Fruit fly (Drosophila melanogaster) whole organism, embryonic: ENCODE data around the gene Kah.
A peak's percentile ranks its signal among the peaks of the same experiment; 100 is the strongest.

Experiments used
- Asciz ChIP-seq: fragments of 200-800 bp; sonication (Bioruptor generic); optimal IDR thresholded peaks from 2 replicates; lab custom pipeline; 2017; ENCODE audit warnings: missing biosample characterization, mild to moderate bottlenecking, missing genetic modification characterization, missing genetic modification reagents
- Atf-2 ChIP-seq: fragments of 200-800 bp; sonication (Bioruptor generic); optimal IDR thresholded peaks from 2 replicates; lab custom pipeline; 2016; ENCODE audit warnings: missing biosample characterization, missing genetic modification characterization
- CG10959 ChIP-seq: fragments of 200-800 bp; sonication (Bioruptor generic); IDR thresholded peaks from 2 replicates; pipeline ENCODE4 v1.3.6; 2022; ENCODE audit warnings: missing biosample characterization, missing genetic modification characterization
- CG11093 ChIP-seq: fragments of 200-800 bp; sonication (Bioruptor generic); IDR thresholded peaks from 3 replicates; pipeline ENCODE4 v1.3.6; 2022; ENCODE audit warnings: missing biosample characterization, missing genetic modification characterization
- CG11456 ChIP-seq: fragments of 200-800 bp; sonication (Bioruptor generic); IDR thresholded peaks from 3 replicates; pipeline ENCODE4 v1.3.6; 2022; ENCODE audit warnings: missing biosample characterization, missing genetic modification characterization
- CG12391 ChIP-seq: fragments of 200-800 bp; sonication (Bioruptor generic); optimal IDR thresholded peaks from 3 replicates; lab custom pipeline; 2018; ENCODE audit warnings: missing biosample characterization, mild to moderate bottlenecking, missing genetic modification characterization, moderate library complexity
- CG13424 ChIP-seq: fragments of 200-800 bp; sonication (Bioruptor generic); optimal IDR thresholded peaks from 2 replicates; lab custom pipeline; 2019; ENCODE audit warnings: missing biosample characterization, mild to moderate bottlenecking, missing genetic modification characterization, moderate library complexity
- CG14050 ChIP-seq: fragments of 200-800 bp; sonication (Bioruptor generic); IDR thresholded peaks from 3 replicates; pipeline ENCODE4 v1.3.6; 2022; ENCODE audit warnings: missing biosample characterization, missing genetic modification characterization
- CG14710 ChIP-seq: fragments of 200-800 bp; sonication (Bioruptor generic); optimal IDR thresholded peaks from 3 replicates; lab custom pipeline; 2019; ENCODE audit warnings: missing biosample characterization, mild to moderate bottlenecking, missing genetic modification characterization, moderate library complexity
- CG16813 ChIP-seq: fragments of 200-800 bp; sonication (Bioruptor generic); IDR thresholded peaks from 3 replicates; pipeline ENCODE4 v1.3.6; 2022; ENCODE audit warnings: missing biosample characterization, missing genetic modification characterization; ENCODE audit not compliant: partially characterized antibody
- CG17802 ChIP-seq: fragments of 200-800 bp; sonication (Bioruptor generic); optimal IDR thresholded peaks from 2 replicates; lab custom pipeline; 2018; ENCODE audit warnings: missing biosample characterization, mild to moderate bottlenecking, missing genetic modification characterization, moderate library complexity
- CG1792 ChIP-seq: fragments of 200-800 bp; sonication (Bioruptor generic); optimal IDR thresholded peaks from 2 replicates; lab custom pipeline; 2016; ENCODE audit warnings: missing biosample characterization, missing genetic modification characterization
- CG18262 ChIP-seq: fragments of 200-800 bp; optimal IDR thresholded peaks from 3 replicates; lab custom pipeline; 2019; ENCODE audit warnings: missing biosample characterization, mild to moderate bottlenecking, missing genetic modification characterization, moderate library complexity
- CG2712 ChIP-seq: fragments of 200-800 bp; optimal IDR thresholded peaks from 3 replicates; lab custom pipeline; 2019; ENCODE audit warnings: missing biosample characterization, mild to moderate bottlenecking, missing genetic modification characterization, moderate library complexity
- CG2875 ChIP-seq: fragments of 200-800 bp; sonication (Bioruptor generic); optimal IDR thresholded peaks from 2 replicates; lab custom pipeline; 2017; ENCODE audit warnings: missing biosample characterization, mild to moderate bottlenecking, missing genetic modification characterization, missing genetic modification reagents
- CG30403 ChIP-seq: fragments of 200-800 bp; sonication (Bioruptor generic); optimal IDR thresholded peaks from 3 replicates; lab custom pipeline; 2016; ENCODE audit warnings: missing biosample characterization, missing genetic modification characterization
- CG4404 ChIP-seq: fragments of 200-800 bp; sonication (Bioruptor generic); IDR thresholded peaks from 2 replicates; pipeline ENCODE4 v1.3.6; 2022; ENCODE audit warnings: missing biosample characterization, missing genetic modification characterization
- CG4854 ChIP-seq: fragments of 200-800 bp; sonication (Bioruptor generic); optimal IDR thresholded peaks from 2 replicates; lab custom pipeline; 2016; ENCODE audit warnings: missing biosample characterization, missing genetic modification characterization, inconsistent platforms
- CG5180 ChIP-seq: fragments of 200-800 bp; sonication (Bioruptor generic); optimal IDR thresholded peaks from 3 replicates; lab custom pipeline; 2017; ENCODE audit warnings: missing biosample characterization, missing genetic modification characterization, mild to moderate bottlenecking, moderate library complexity, missing genetic modification reagents
- CG6791 ChIP-seq: fragments of 200-800 bp; sonication (Bioruptor generic); IDR thresholded peaks from 3 replicates; pipeline ENCODE4 v1.3.6; 2022; ENCODE audit warnings: missing biosample characterization, missing genetic modification characterization; ENCODE audit not compliant: partially characterized antibody
- CG7357 ChIP-seq: fragments of 200-800 bp; sonication (Bioruptor generic); IDR thresholded peaks from 3 replicates; pipeline ENCODE4 v1.3.6; 2022; ENCODE audit warnings: missing biosample characterization, missing genetic modification characterization
- CG8359 ChIP-seq: fragments of 200-800 bp; sonication (Bioruptor generic); optimal IDR thresholded peaks from 2 replicates; lab custom pipeline; 2017; ENCODE audit warnings: missing biosample characterization, mild to moderate bottlenecking, missing genetic modification characterization, borderline replicate concordance
- D ChIP-seq, 2 experiments: fragments of 200-800 bp in 1 of 2; fragments of >200 bp in 1 of 2; sonication (Bioruptor generic) in 1 of 2; optimal IDR thresholded peaks; 2 replicates in 1 of 2; 3 replicates in 1 of 2; lab custom pipeline; 2017; ENCODE audit warnings: mild to moderate bottlenecking in 1 of 2, missing biosample characterization in 1 of 2, missing genetic modification characterization in 1 of 2, missing genetic modification reagents in 1 of 2
- Fer3 ChIP-seq: fragments of 200-800 bp; sonication (Bioruptor generic); optimal IDR thresholded peaks from 2 replicates; lab custom pipeline; 2018; ENCODE audit warnings: missing biosample characterization, mild to moderate bottlenecking, missing genetic modification characterization, moderate library complexity
- HLH3B ChIP-seq: fragments of 200-800 bp; sonication (Bioruptor generic); IDR thresholded peaks from 2 replicates; pipeline ENCODE4 v1.3.6; 2022; ENCODE audit warnings: missing biosample characterization, missing genetic modification characterization
- Hr3 ChIP-seq: fragments of 200-800 bp; sonication (Bioruptor generic); optimal IDR thresholded peaks from 3 replicates; lab custom pipeline; 2016; ENCODE audit warnings: missing biosample characterization, missing genetic modification characterization
- Hsf ChIP-seq: fragments of 200-800 bp; sonication (Bioruptor generic); optimal IDR thresholded peaks from 3 replicates; lab custom pipeline; 2016; ENCODE audit warnings: missing biosample characterization, missing genetic modification characterization
- Med ChIP-seq: fragments of 200-800 bp; sonication (Bioruptor generic); peaks from one replicate; lab custom pipeline; 2016; ENCODE audit warnings: missing biosample characterization, missing genetic modification characterization, mild to moderate bottlenecking, inconsistent platforms, moderate library complexity
- Oli ChIP-seq: fragments of 200-800 bp; sonication (Bioruptor generic); optimal IDR thresholded peaks from 2 replicates; lab custom pipeline; 2018; ENCODE audit warnings: missing biosample characterization, mild to moderate bottlenecking, missing genetic modification characterization, moderate library complexity
- Side ChIP-seq: fragments of 200-800 bp; sonication (Bioruptor generic); optimal IDR thresholded peaks from 2 replicates; lab custom pipeline; 2016; ENCODE audit warnings: missing biosample characterization, missing genetic modification characterization
- Spps ChIP-seq: fragments of 200-800 bp; sonication (Bioruptor generic); optimal IDR thresholded peaks from 2 replicates; lab custom pipeline; 2018; ENCODE audit warnings: missing biosample characterization, mild to moderate bottlenecking, missing genetic modification characterization
- Ssrp ChIP-seq: fragments of 200-800 bp; sonication (Bioruptor generic); optimal IDR thresholded peaks from 2 replicates; lab custom pipeline; 2018; ENCODE audit warnings: missing biosample characterization, mild to moderate bottlenecking, missing genetic modification characterization, moderate library complexity
- al ChIP-seq: fragments of 200-800 bp; sonication (Bioruptor generic); IDR thresholded peaks from 2 replicates; pipeline ENCODE4 v1.3.6; 2022; ENCODE audit warnings: missing biosample characterization, missing genetic modification characterization
- az2 ChIP-seq: fragments of 200-800 bp; sonication (Bioruptor generic); optimal IDR thresholded peaks from 3 replicates; lab custom pipeline; 2016; ENCODE audit warnings: missing biosample characterization, missing genetic modification characterization
- bsh ChIP-seq, 2 experiments: fragments of 200-800 bp; sonication (Bioruptor generic); optimal IDR thresholded peaks; 2 replicates each; lab custom pipeline; 2017 to 2018; ENCODE audit warnings: mild to moderate bottlenecking in 2 of 2, missing biosample characterization in 2 of 2, missing genetic modification characterization in 2 of 2, moderate library complexity in 1 of 2
- crol ChIP-seq: fragments of 200-800 bp; sonication (Bioruptor generic); IDR thresholded peaks from 2 replicates; pipeline ENCODE4 v1.3.6; 2022; ENCODE audit warnings: missing biosample characterization, missing genetic modification characterization
- gt ChIP-seq: fragments of 200-800 bp; sonication (Bioruptor generic); IDR thresholded peaks from 2 replicates; pipeline ENCODE4 v1.3.6; 2022; ENCODE audit warnings: missing biosample characterization, missing genetic modification characterization
- jing ChIP-seq: fragments of 200-800 bp; sonication (Bioruptor generic); optimal IDR thresholded peaks from 2 replicates; lab custom pipeline; 2018; ENCODE audit warnings: missing biosample characterization, mild to moderate bottlenecking, missing genetic modification characterization
- nmo ChIP-seq: fragments of 200-800 bp; sonication (Bioruptor generic); optimal IDR thresholded peaks from 2 replicates; lab custom pipeline; 2018; ENCODE audit warnings: missing biosample characterization, mild to moderate bottlenecking, missing genetic modification characterization, moderate library complexity
- pb ChIP-seq: fragments of 200-800 bp; sonication (Bioruptor generic); optimal IDR thresholded peaks from 3 replicates; lab custom pipeline; 2016; ENCODE audit warnings: missing biosample characterization, missing genetic modification characterization
- row ChIP-seq: fragments of 200-800 bp; sonication (Bioruptor generic); IDR thresholded peaks from 3 replicates; pipeline ENCODE4 v1.3.6; 2022; ENCODE audit warnings: missing biosample characterization, missing genetic modification characterization
- sc ChIP-seq, 3 experiments: fragments of >200 bp in 2 of 3; fragments of 200-800 bp in 1 of 3; sonication (Bioruptor generic) in 1 of 3; optimal IDR thresholded peaks; 2 replicates in 2 of 3; 3 replicates in 1 of 3; lab custom pipeline; 2017; ENCODE audit warnings: mild to moderate bottlenecking in 1 of 3, missing biosample characterization in 1 of 3, missing genetic modification characterization in 1 of 3, missing genetic modification reagents in 1 of 3
- sima ChIP-seq: fragments of 200-800 bp; sonication (Bioruptor generic); optimal IDR thresholded peaks from 2 replicates; lab custom pipeline; 2016; ENCODE audit warnings: missing biosample characterization, missing genetic modification characterization
- so ChIP-seq: fragments of 200-800 bp; sonication (Bioruptor generic); IDR thresholded peaks from 3 replicates; pipeline ENCODE4 v1.3.6; 2022; ENCODE audit warnings: missing biosample characterization, missing genetic modification characterization
- sob ChIP-seq: fragments of 200-800 bp; sonication (Bioruptor generic); IDR thresholded peaks from 2 replicates; pipeline ENCODE4 v1.3.6; 2022; ENCODE audit warnings: missing biosample characterization, missing genetic modification characterization
- twi ChIP-seq: fragments of 200-800 bp; optimal IDR thresholded peaks from 2 replicates; lab custom pipeline; 2019; ENCODE audit warnings: missing biosample characterization, mild to moderate bottlenecking, missing genetic modification characterization, moderate library complexity
- tx ChIP-seq: fragments of 200-800 bp; sonication (Bioruptor generic); optimal IDR thresholded peaks from 2 replicates; lab custom pipeline; 2016; ENCODE audit warnings: missing biosample characterization, missing genetic modification characterization
- unc-4 ChIP-seq: fragments of 200-800 bp; sonication (Bioruptor generic); IDR thresholded peaks from 2 replicates; pipeline ENCODE4 v1.3.6; 2022; ENCODE audit warnings: missing biosample characterization, missing genetic modification characterization; ENCODE audit not compliant: partially characterized antibody

The Kah gene

dm6 chr3L:565964-566627 lies 23.0 kb downstream of the Kah start (continued):
- TF ChIP-seq CG11093 (GFP tag; lab: Robert Waterston, UW) (peak; percentile 45; the same call in 1 of the 3 replicates), CG5180 (peak; percentile 88), CG13424 (tag; lab: Kevin White, UChicago) (peak; percentile 12), crol (0 out of 2 replicates have a peak, but pooled peaks have one; percentile 33), Atf-2 (GFP tag; lab: Kevin White, UChicago) (no peak), so (GFP tag; lab: Robert Waterston, UW) (no peak), Spps (tag; lab: Kevin White, UChicago) (peak; percentile 6), az2 (peak; percentile 21), CG14050 (GFP tag; lab: Robert Waterston, UW) (no peak), twi (tag; lab: Kevin White, UChicago) (no peak), CG2712 (tag; lab: Kevin White, UChicago) (peak; percentile 40), CG6791 (GFP tag; lab: Robert Waterston, UW) (no peak), CG16813 (GFP tag; lab: Robert Waterston, UW) (no peak), Side (GFP tag; lab: Kevin White, UChicago) (no peak), row (GFP tag; lab: Robert Waterston, UW) (0 out of 3 replicates have a peak, but pooled peaks have one; percentile 14), CG30403 (GFP tag; lab: Kevin White, UChicago) (peak; percentile 16), CG17802 (tag; lab: Kevin White, UChicago) (no peak), sima (no peak), CG12391 (tag; lab: Kevin White, UChicago) (peak; percentile 29), CG2875 (peak; percentile 20), Oli (tag; lab: Kevin White, UChicago) (peak; percentile 28), pb (no peak), sob (GFP tag; lab: Robert Waterston, UW) (no peak), nmo (GFP tag; lab: Kevin White, UChicago) (peak; percentile 56), Hsf (GFP tag; lab: Kevin White, UChicago) (no peak), CG4854 (GFP tag; lab: Kevin White, UChicago) (no peak), CG1792 (GFP tag; lab: Kevin White, UChicago) (no peak), CG4404 (GFP tag; lab: Robert Waterston, UW) (no peak), Fer3 (tag; lab: Kevin White, UChicago) (no peak), CG10959 (no peak), sc (optimal IDR thresholded peaks at IDR 0.05; lab: Kevin White, UChicago) (no peak), sc (GFP tag; optimal IDR thresholded peaks at IDR 0.05; lab: Kevin White, UChicago) (peak; percentile 30), unc-4 (no peak), CG18262 (tag; lab: Kevin White, UChicago) (peak; percentile 41), bsh (GFP tag; optimal IDR thresholded peaks at IDR 0.05; lab: Kevin White, UChicago) (peak; percentile 59 to 87), Ssrp (tag; lab: Kevin White, UChicago) (peak; percentile 51), CG14710 (tag; lab: Kevin White, UChicago) (peak; percentile 39), Med (peak; percentile 66), Hr3 (GFP tag; lab: Kevin White, UChicago) (peak; percentile 19), HLH3B (no peak), CG7357 (GFP tag; lab: Robert Waterston, UW) (no peak), CG8359 (GFP tag; lab: Kevin White, UChicago) (peak; percentile 9), D (optimal IDR thresholded peaks at IDR 0.05; lab: Kevin White, UChicago) (no peak), D (GFP tag; optimal IDR thresholded peaks at IDR 0.05; lab: Kevin White, UChicago) (peak; percentile 15), tx (GFP tag; lab: Kevin White, UChicago) (no peak), jing (no peak), gt (GFP tag; lab: Robert Waterston, UW) (no peak), Asciz (GFP tag; lab: Kevin White, UChicago) (peak; percentile 46), al (GFP tag; lab: Robert Waterston, UW) (no peak), CG11456 (no peak)
